Fruit fly (Drosophila melanogaster) whole organism, pupa: ENCODE results near the gene CG13113.

Experiments used
- CG10348 ChIP-seq: fragments of 200-800 bp; sonication (Bioruptor generic); IDR thresholded peaks from 2 replicates; pipeline ENCODE4 v1.3.6; 2022; ENCODE audit warnings: missing biosample characterization, missing genetic modification characterization
- CG12605 ChIP-seq: fragments of 200-800 bp; sonication (Bioruptor generic); IDR thresholded peaks from 2 replicates; pipeline ENCODE4 v1.3.6; 2022; ENCODE audit warnings: missing biosample characterization, missing genetic modification characterization
- CG13204 ChIP-seq: fragments of 200-800 bp; sonication (Bioruptor generic); optimal IDR thresholded peaks from 2 replicates; lab custom pipeline; 2018; ENCODE audit warnings: missing biosample characterization, mild to moderate bottlenecking, missing genetic modification characterization, moderate library complexity
- CG14655 ChIP-seq: fragments of 200-800 bp; sonication (Bioruptor generic); optimal IDR thresholded peaks from 3 replicates; lab custom pipeline; 2017; ENCODE audit warnings: mild to moderate bottlenecking, missing biosample characterization, missing genetic modification reagents, missing genetic modification characterization
- CG15710 ChIP-seq: fragments of 200-800 bp; sonication (Bioruptor generic); optimal IDR thresholded peaks from 2 replicates; lab custom pipeline; 2018; ENCODE audit warnings: missing biosample characterization, mild to moderate bottlenecking, missing genetic modification characterization, moderate library complexity
- CG17806 ChIP-seq: fragments of 200-800 bp; sonication (Bioruptor generic); optimal IDR thresholded peaks from 2 replicates; lab custom pipeline; 2018; ENCODE audit warnings: missing biosample characterization, mild to moderate bottlenecking, missing genetic modification characterization, moderate library complexity
- CG32121 ChIP-seq: fragments of 200-800 bp; sonication (Bioruptor generic); IDR thresholded peaks from 2 replicates; pipeline ENCODE4 v1.3.6; 2022; ENCODE audit warnings: missing biosample characterization, missing genetic modification characterization
- CG34367 ChIP-seq: fragments of 200-800 bp; sonication (Bioruptor generic); optimal IDR thresholded peaks from 2 replicates; lab custom pipeline; 2018; ENCODE audit warnings: missing biosample characterization, mild to moderate bottlenecking, missing genetic modification characterization
- CG4496 ChIP-seq: fragments of 200-800 bp; sonication (Bioruptor generic); IDR thresholded peaks from 3 replicates; pipeline ENCODE4 v1.3.6; 2022; ENCODE audit warnings: missing biosample characterization, missing genetic modification characterization
- CG8159 ChIP-seq: fragments of 200-800 bp; sonication (Bioruptor generic); optimal IDR thresholded peaks from 3 replicates; lab custom pipeline; 2018; ENCODE audit warnings: missing biosample characterization, mild to moderate bottlenecking, missing genetic modification characterization, moderate library complexity
- CG8301 ChIP-seq: fragments of 200-800 bp; sonication (Bioruptor generic); optimal IDR thresholded peaks from 2 replicates; lab custom pipeline; 2018; ENCODE audit warnings: missing biosample characterization, mild to moderate bottlenecking, missing genetic modification characterization
- CG9948 ChIP-seq: fragments of 200-800 bp; sonication (Bioruptor generic); optimal IDR thresholded peaks from 2 replicates; lab custom pipeline; 2018; ENCODE audit warnings: missing biosample characterization, mild to moderate bottlenecking, missing genetic modification characterization, moderate library complexity
- D1 ChIP-seq: fragments of 200-800 bp; sonication (Bioruptor generic); optimal IDR thresholded peaks from 2 replicates; lab custom pipeline; 2018; ENCODE audit warnings: missing biosample characterization, mild to moderate bottlenecking, missing genetic modification characterization, moderate library complexity
- EcR ChIP-seq: fragments of 200-800 bp; sonication (Bioruptor generic); optimal IDR thresholded peaks from 3 replicates; lab custom pipeline; 2019; ENCODE audit warnings: missing biosample characterization, missing genetic modification characterization, mild to moderate bottlenecking, moderate library complexity, missing genetic modification reagents
- Ets98B ChIP-seq: fragments of 200-800 bp; sonication (Bioruptor generic); IDR thresholded peaks from 2 replicates; pipeline ENCODE4 v1.3.6; 2022; ENCODE audit warnings: missing biosample characterization, missing genetic modification characterization
- Pif1A ChIP-seq: fragments of 200-800 bp; sonication (Bioruptor generic); optimal IDR thresholded peaks from 3 replicates; lab custom pipeline; 2016; ENCODE audit warnings: missing biosample characterization, missing genetic modification characterization
- Pif1B ChIP-seq: fragments of 200-800 bp; sonication (Bioruptor generic); optimal IDR thresholded peaks from 3 replicates; lab custom pipeline; 2016; ENCODE audit warnings: missing biosample characterization, missing genetic modification characterization
- Snoo ChIP-seq: fragments of 200-800 bp; sonication (Bioruptor generic); optimal IDR thresholded peaks from 3 replicates; lab custom pipeline; 2017; ENCODE audit warnings: missing biosample characterization, mild to moderate bottlenecking, missing genetic modification characterization, inconsistent platforms
- fd96Ca ChIP-seq: fragments of 200-800 bp; sonication (Bioruptor generic); IDR thresholded peaks from 3 replicates; pipeline ENCODE4 v1.3.6; 2022; ENCODE audit warnings: missing biosample characterization, missing genetic modification characterization
- gl ChIP-seq: fragments of 200-800 bp; sonication (Bioruptor generic); optimal IDR thresholded peaks from 2 replicates; lab custom pipeline; 2018; ENCODE audit warnings: missing biosample characterization, mild to moderate bottlenecking, missing genetic modification characterization
- rn ChIP-seq: fragments of 200-800 bp; sonication (Bioruptor generic); IDR thresholded peaks from 2 replicates; pipeline ENCODE4 v1.3.6; 2022; ENCODE audit warnings: missing biosample characterization, missing genetic modification characterization

Gene CG13113

DNA sequence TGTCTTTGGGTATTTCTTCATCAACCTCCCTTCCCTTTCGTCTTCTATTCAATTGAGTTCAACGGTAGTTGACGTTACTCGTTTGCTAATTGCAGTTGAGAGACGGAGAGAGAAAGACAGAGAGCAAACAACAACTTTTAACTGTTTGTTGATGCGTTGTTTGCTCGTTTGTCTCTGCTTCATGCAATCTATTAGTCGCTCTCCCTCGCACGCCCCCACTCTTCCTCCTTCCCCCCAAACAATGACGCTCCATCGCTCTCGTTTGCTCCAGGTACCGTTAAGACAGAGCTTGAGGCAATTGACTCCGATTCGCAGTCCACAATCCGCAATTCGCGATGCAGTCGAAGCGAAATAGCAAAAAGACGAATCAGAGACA lies 46.7 kb upstream of the CG13113 start:
- TF ChIP-seq EcR (GFP tag; lab: Kevin White, UChicago) (peak; percentile 81), CG12605 (GFP tag; lab: Robert Waterston, UW) (peak; percentile 9; the same call in 1 of the 2 replicates), Pif1A (GFP tag; lab: Kevin White, UChicago) (no peak)

DNA sequence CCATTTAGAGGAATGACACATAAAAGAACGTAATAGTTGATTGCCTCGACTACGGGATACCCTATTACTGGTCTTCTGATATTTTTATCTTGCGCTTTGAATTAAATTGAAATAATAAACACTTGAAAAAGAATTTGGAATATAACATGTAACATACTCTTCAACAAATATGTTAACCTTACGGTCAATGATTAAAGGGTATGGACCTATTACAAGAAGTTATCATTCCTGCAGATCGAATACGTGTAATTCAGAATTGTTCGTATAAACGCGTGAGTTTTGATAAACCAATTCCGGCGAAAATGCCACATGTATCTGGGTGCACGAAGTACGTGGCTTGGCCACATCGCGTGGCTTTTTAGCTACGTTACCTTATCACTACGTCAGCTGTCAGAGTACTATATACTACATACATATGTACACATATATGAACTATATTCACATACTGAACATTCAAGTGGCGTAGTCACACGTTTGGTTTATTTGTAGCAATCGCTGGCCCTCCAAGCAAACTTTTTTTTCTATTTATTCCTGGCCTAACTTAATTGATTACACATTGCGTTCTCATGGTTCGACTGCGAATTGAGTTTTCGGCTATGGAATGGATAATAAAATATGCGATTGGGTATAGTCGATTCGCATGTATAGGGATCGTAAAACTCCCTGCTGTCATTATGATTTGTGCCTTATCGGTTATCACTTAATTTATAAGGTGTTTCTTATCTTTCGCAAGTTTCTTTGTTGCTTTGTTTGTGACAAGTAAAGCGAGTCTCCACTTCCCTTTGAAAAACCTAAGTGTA lies 45.6 kb upstream of the CG13113 start:
- TF ChIP-seq fd96Ca (GFP tag; lab: Robert Waterston, UW) (no peak), CG12605 (GFP tag; lab: Robert Waterston, UW) (no peak), Pif1A (GFP tag; lab: Kevin White, UChicago) (peak; percentile 11), CG15710 (peak; percentile 21), gl (no peak), Ets98B (peak; percentile 43), Pif1B (peak; percentile 14), CG8159 (tag; lab: Kevin White, UChicago) (peak; percentile 58), CG9948 (tag; lab: Kevin White, UChicago) (peak; percentile 37), D1 (no peak), Snoo (tag; lab: Kevin White, UChicago) (peak; percentile 51), rn (GFP tag; lab: Robert Waterston, UW) (no peak), CG10348 (GFP tag; lab: Robert Waterston, UW) (no peak), CG8301 (tag; lab: Kevin White, UChicago) (peak; percentile 53), CG17806 (tag; lab: Kevin White, UChicago) (peak; percentile 39), CG32121 (GFP tag; lab: Robert Waterston, UW) (no peak; the same call in 1 of the 2 replicates), CG14655 (peak; percentile 56), CG34367 (tag; lab: Kevin White, UChicago) (peak; percentile 35), CG13204 (GFP tag; lab: Kevin White, UChicago) (no peak), EcR (GFP tag; lab: Kevin White, UChicago) (peak; percentile 8), CG4496 (GFP tag; lab: Robert Waterston, UW) (peak; percentile 55; the same call in 1 of the 3 replicates)

DNA sequence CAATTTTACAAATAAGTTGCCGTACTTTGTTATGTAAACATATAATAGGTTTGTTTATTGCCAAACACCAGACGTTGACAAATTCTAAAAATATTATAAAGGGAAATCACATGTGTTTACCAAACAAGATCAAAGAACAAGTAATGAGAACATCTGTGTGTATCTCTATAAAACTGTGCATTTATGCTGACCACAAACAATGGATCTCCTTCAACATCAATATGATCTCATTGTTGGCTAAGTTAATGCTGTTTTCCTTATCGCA lies 45.1 kb upstream of the CG13113 start:
- TF ChIP-seq CG34367 (tag; lab: Kevin White, UChicago): no peak
- TF ChIP-seq Ets98B: no peak
- no peak for TF ChIP-seq fd96Ca (GFP tag; lab: Robert Waterston, UW)
- no peak for TF ChIP-seq EcR (GFP tag; lab: Kevin White, UChicago)
- TF ChIP-seq CG17806 (tag; lab: Kevin White, UChicago): no peak
- no peak for TF ChIP-seq CG9948 (tag; lab: Kevin White, UChicago)
- TF ChIP-seq D1: no peak
- no peak for TF ChIP-seq CG8301 (tag; lab: Kevin White, UChicago)
- TF ChIP-seq CG13204 (GFP tag; lab: Kevin White, UChicago): no peak
- TF ChIP-seq Snoo (tag; lab: Kevin White, UChicago): no peak
- TF ChIP-seq Pif1A (GFP tag; lab: Kevin White, UChicago): no peak
- no peak for TF ChIP-seq Pif1B
- no peak for TF ChIP-seq CG14655
- TF ChIP-seq CG4496 (GFP tag; lab: Robert Waterston, UW): no peak

DNA sequence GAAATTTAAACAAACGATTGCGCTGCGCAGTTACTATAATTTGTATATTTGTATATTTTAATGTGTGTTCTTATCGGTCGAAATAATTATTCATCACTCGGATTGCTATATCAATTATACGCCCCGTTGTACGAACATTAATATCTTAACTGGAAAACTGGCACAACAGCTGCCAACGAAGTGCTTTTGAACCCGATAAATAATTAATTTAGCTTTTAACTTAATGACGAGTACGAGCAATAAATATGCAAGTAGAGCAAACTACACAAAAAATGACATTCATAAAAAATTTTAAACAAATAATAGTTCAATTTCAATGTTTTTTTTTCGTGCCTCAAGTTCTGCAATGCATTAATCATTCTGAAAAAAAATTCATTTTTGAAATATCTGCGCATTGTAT lies 43.5 kb upstream of the CG13113 start:
- no peak for TF ChIP-seq rn (GFP tag; lab: Robert Waterston, UW)
- no peak for TF ChIP-seq fd96Ca (GFP tag; lab: Robert Waterston, UW)
- no peak for TF ChIP-seq CG34367 (tag; lab: Kevin White, UChicago)
- no peak for TF ChIP-seq CG13204 (GFP tag; lab: Kevin White, UChicago)
- TF ChIP-seq Pif1A (GFP tag; lab: Kevin White, UChicago): no peak
- no peak for TF ChIP-seq Pif1B
- TF ChIP-seq CG8301 (tag; lab: Kevin White, UChicago): no peak
- no peak for TF ChIP-seq CG4496 (GFP tag; lab: Robert Waterston, UW)
- no peak for TF ChIP-seq CG15710
- TF ChIP-seq CG32121 (GFP tag; lab: Robert Waterston, UW): no peak
- no peak for TF ChIP-seq CG14655
- no peak for TF ChIP-seq CG8159 (tag; lab: Kevin White, UChicago)
- TF ChIP-seq Snoo (tag; lab: Kevin White, UChicago): no peak
- TF ChIP-seq, all 21 proteins: peak for 0

DNA sequence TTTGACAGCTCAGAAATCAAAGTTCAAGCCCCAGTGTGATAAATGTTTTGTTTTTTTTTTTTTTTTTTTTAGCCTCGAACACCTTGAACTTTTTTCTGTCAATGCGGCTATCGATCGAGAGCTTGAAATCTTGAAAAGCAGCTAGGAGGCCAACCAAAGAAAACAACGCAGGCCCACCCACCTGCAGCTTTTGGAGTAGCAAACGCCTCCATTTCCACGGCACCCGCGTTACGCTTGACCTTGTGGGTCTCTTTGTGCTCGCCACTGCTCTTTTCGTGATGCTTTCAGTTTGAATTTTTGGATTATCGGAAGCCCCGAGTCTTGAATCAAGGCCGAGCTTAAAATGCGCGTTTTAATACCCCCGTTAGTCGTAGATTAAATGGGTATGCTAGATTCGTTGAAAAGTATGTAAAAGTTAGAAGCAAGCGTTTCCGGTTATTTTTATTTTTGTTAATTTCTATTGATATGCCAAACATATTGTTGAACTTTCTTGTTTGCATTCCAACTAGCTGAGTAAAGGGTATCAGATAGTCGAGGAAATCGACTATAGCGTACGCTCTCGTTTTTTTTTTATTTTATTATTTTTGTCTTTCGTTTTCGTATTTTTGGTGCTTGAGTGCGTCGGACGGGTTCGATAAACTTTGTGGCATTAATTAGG lies 41.1 kb upstream of the CG13113 start:
- no peak for TF ChIP-seq CG34367 (tag; lab: Kevin White, UChicago)
- TF ChIP-seq CG8159 (tag; lab: Kevin White, UChicago): no peak
- no peak for TF ChIP-seq CG14655
- TF ChIP-seq CG32121 (GFP tag; lab: Robert Waterston, UW): no peak
- no peak for TF ChIP-seq CG15710
- TF ChIP-seq CG10348 (GFP tag; lab: Robert Waterston, UW): no peak
- no peak for TF ChIP-seq rn (GFP tag; lab: Robert Waterston, UW)
- no peak for TF ChIP-seq Ets98B
- no peak for TF ChIP-seq Snoo (tag; lab: Kevin White, UChicago)
- TF ChIP-seq fd96Ca (GFP tag; lab: Robert Waterston, UW): no peak
- no peak for TF ChIP-seq Pif1A (GFP tag; lab: Kevin White, UChicago)
- no peak for TF ChIP-seq CG9948 (tag; lab: Kevin White, UChicago)
- TF ChIP-seq CG8301 (tag; lab: Kevin White, UChicago): no peak
- no peak for TF ChIP-seq EcR (GFP tag; lab: Kevin White, UChicago)
- TF ChIP-seq D1: no peak
- no peak for TF ChIP-seq CG4496 (GFP tag; lab: Robert Waterston, UW)
- no peak for TF ChIP-seq CG17806 (tag; lab: Kevin White, UChicago)
- TF ChIP-seq Pif1B: no peak
- TF ChIP-seq CG13204 (GFP tag; lab: Kevin White, UChicago): no peak
- no peak for TF ChIP-seq gl
- TF ChIP-seq, all 21 proteins: peak for 0
